Fruit fly (Drosophila melanogaster): ENCODE results near the gene CG11594.

DNA sequence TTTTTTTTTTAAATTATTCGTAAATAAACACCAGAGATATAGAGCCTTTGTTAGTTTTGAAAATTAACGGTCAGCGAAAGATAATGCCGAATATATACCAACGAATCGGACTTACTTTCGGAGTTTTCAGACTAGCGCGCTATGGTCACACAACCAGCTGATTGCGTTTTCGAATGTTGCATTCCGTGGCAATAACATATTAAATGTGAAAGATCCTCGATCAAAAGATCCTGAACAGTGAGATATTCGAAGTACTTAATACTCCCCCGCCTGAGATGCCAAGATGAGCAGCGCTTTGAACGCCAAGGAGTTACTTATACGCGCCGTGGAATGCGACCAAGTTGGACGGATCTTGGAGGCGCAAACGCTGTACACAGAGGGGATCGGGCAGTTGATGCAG lies 22.5 kb downstream of the CG11594 start, which contains the start of gene CG14985:
- TF ChIP-seq CG7045 (GFP tag; optimal IDR thresholded peaks at IDR 0.05) (no peak), cnc (optimal IDR thresholded peaks at IDR 0.05) (no peak), tj (GFP tag; optimal IDR thresholded peaks at IDR 0.05) (no peak), Crg-1 (GFP tag; optimal IDR thresholded peaks at IDR 0.05) (no peak), CG7101 (tag; optimal IDR thresholded peaks at IDR 0.05) (no peak), kay (GFP tag; ENCODE audit: borderline replicate concordance) (no peak)

Data from whole organism, adult.